Worm (Caenorhabditis elegans) whole organism, midembryonic: ENCODE data around the gene sri-77.

ENCODE experiments used
- cog-1 ChIP-seq: sonication (generic microtip); optimal IDR thresholded peaks from 2 replicates; lab custom pipeline; 2016; ENCODE audit warnings: missing genetic modification characterization, missing compliant biosample characterization
- flt-1 ChIP-seq: fragments of 200-800 bp; sonication (Bioruptor generic); IDR thresholded peaks from 2 replicates; pipeline ENCODE4 v1.3.6; 2022; ENCODE audit warnings: missing genetic modification characterization, missing compliant biosample characterization
- klf-2 ChIP-seq: fragments of 200-800 bp; sonication (Bioruptor generic); conservative IDR thresholded peaks from 2 replicates; pipeline ENCODE4 v1.3.6; 2022; ENCODE audit warnings: missing genetic modification reagents, missing genetic modification characterization, missing compliant biosample characterization
- med-1 ChIP-seq: sonication (generic microtip); optimal IDR thresholded peaks from 2 replicates; lab custom pipeline; 2017; ENCODE audit warnings: missing genetic modification characterization, mild to moderate bottlenecking, missing compliant biosample characterization, antibody characterized with exemption, missing genetic modification reagents; ENCODE audit not compliant: insufficient read depth
- tab-1 ChIP-seq: fragments of 200-800 bp; sonication (Bioruptor generic); IDR thresholded peaks from 2 replicates; pipeline ENCODE4 v1.3.6; 2022; ENCODE audit warnings: missing genetic modification characterization, missing compliant biosample characterization
- ztf-23 ChIP-seq: fragments of 200-800 bp; sonication (Bioruptor generic); IDR thresholded peaks from 2 replicates; pipeline ENCODE4 v1.3.6; 2022; ENCODE audit warnings: missing genetic modification reagents, missing genetic modification characterization, missing compliant biosample characterization

- TF ChIP-seq klf-2 (GFP tag; lab: Robert Waterston, UW) (no peak), flt-1 (GFP tag; lab: Robert Waterston, UW) (no peak), tab-1 (no peak), ztf-23 (GFP tag; lab: Robert Waterston, UW) (no peak), med-1 (no peak), cog-1 (tag; lab: Kevin White, UChicago) (no peak)
These were observed 36.6 kb upstream of the sri-77 start, which contains the start of gene F22E5.7 for ce11 chrII:2641777-2642176.
